2 worm cellular contexts compared by ENCODE assay signal in the genomic region with DNA sequence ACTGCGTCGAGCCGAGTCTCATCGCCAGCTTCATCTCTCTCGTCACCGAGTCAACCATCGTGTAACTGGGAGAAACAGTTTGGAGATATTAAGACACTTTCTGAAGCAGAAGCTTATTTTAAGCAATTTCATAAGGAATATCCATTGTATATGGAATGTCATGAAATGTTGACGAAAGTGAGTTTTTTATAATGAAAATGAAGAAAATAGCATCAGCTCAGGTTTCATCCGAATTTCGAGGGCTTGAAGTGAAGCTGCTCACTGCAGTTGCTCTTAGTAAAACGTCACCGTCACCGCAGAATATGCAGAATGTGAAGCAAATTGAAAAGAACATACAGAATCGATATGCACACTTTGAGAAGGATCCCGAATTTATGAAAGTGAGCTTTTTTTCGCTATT.
TF ChIP-seq lines count a peak whose summit lies in the region.

No protein-coding gene starts in this region.

TF ChIP-seq in whole organism, L4 larva, 104 proteins besides CTCF, POLR2A, EP300 and RAD21:
- no peak for TF ChIP-seq ceh-62 (tag; optimal IDR thresholded peaks at IDR 0.05; lab: Kevin White, UChicago)
- TF ChIP-seq aha-1 (tag; lab: Kevin White, UChicago), result peak; percentile 86
- TF ChIP-seq egl-43 (GFP tag; IDR thresholded peaks at IDR 0.05; lab: Robert Waterston, UW), result no peak
- peak; percentile 18 for TF ChIP-seq gei-8 (GFP tag; optimal IDR thresholded peaks at IDR 0.05; lab: Kevin White, UChicago)
- peak in 1 of 2 experiments; percentile 84 for TF ChIP-seq unc-62 (GFP tag; optimal IDR thresholded peaks at IDR 0.05 in 1 of 2; lab: Kevin White, UChicago)
- no peak for TF ChIP-seq unc-62 (tag; optimal IDR thresholded peaks at IDR 0.05; lab: Kevin White, UChicago)
- TF ChIP-seq zag-1 (tag; optimal IDR thresholded peaks at IDR 0.05; lab: Kevin White, UChicago), result no peak
- peak; percentile 10 for TF ChIP-seq sdz-12 (GFP tag; optimal IDR thresholded peaks at IDR 0.05; lab: Kevin White, UChicago)
TF ChIP-seq in whole organism, L4 larva: peak in this region for 4.

TF ChIP-seq in whole organism, young adult, 124 proteins besides CTCF, POLR2A, EP300 and RAD21:
- no peak for TF ChIP-seq F33H1.4 (GFP tag; IDR thresholded peaks at IDR 0.05; lab: Robert Waterston, UW)
- TF ChIP-seq cebp-1 (GFP tag; IDR thresholded peaks at IDR 0.05; lab: Robert Waterston, UW), result no peak
- no peak for TF ChIP-seq cebp-1 (tag; optimal IDR thresholded peaks at IDR 0.05; lab: Kevin White, UChicago)
- no peak for TF ChIP-seq unc-62 (GFP tag; optimal IDR thresholded peaks at IDR 0.05; lab: Kevin White, UChicago)
- no peak for TF ChIP-seq rec-8 (tag; optimal IDR thresholded peaks at IDR 0.05; lab: Kevin White, UChicago)
- no peak for TF ChIP-seq bed-2 (GFP tag; IDR thresholded peaks at IDR 0.05; lab: Robert Waterston, UW)
- no peak for TF ChIP-seq zim-3 (tag; optimal IDR thresholded peaks at IDR 0.05; lab: Kevin White, UChicago)
- peak; percentile 23 for TF ChIP-seq F52B5.7 (tag; optimal IDR thresholded peaks at IDR 0.05; lab: Kevin White, UChicago)
- TF ChIP-seq chd-7 (tag; optimal IDR thresholded peaks at IDR 0.05; lab: Kevin White, UChicago), result peak; percentile 46
- no peak for TF ChIP-seq hmg-1.2 (GFP tag; IDR thresholded peaks at IDR 0.05; lab: Robert Waterston, UW)
- TF ChIP-seq ztf-26 (tag; optimal IDR thresholded peaks at IDR 0.05; lab: Kevin White, UChicago), result no peak
- TF ChIP-seq dox-1 (GFP tag; IDR thresholded peaks at IDR 0.05; lab: Robert Waterston, UW), result peak; percentile 33; the same call in 1 of the 2 replicates
- no peak for TF ChIP-seq die-1 (tag; optimal IDR thresholded peaks at IDR 0.05; lab: Kevin White, UChicago)
- no peak for TF ChIP-seq unc-130 (GFP tag; optimal IDR thresholded peaks at IDR 0.05; lab: Kevin White, UChicago)
- TF ChIP-seq lsy-27 (tag; optimal IDR thresholded peaks at IDR 0.05; lab: Kevin White, UChicago; ENCODE audit: borderline replicate concordance, insufficient read depth), result no peak
- TF ChIP-seq nfya-2 (GFP tag; IDR thresholded peaks at IDR 0.05; lab: Robert Waterston, UW), result no peak
- no peak for TF ChIP-seq ceh-27 (GFP tag; optimal IDR thresholded peaks at IDR 0.05; lab: Kevin White, UChicago)
- TF ChIP-seq ekl-4 (GFP tag; IDR thresholded peaks at IDR 0.05; lab: Robert Waterston, UW), result no peak
- no peak for TF ChIP-seq ama-1 (optimal IDR thresholded peaks at IDR 0.05; lab: Kevin White, UChicago)
- TF ChIP-seq ama-1 (GFP tag; optimal IDR thresholded peaks at IDR 0.05; lab: Kevin White, UChicago), result no peak
- TF ChIP-seq pha-4 (tag; optimal IDR thresholded peaks at IDR 0.05; lab: Kevin White, UChicago), result no peak
- no peak for TF ChIP-seq ceh-91 (GFP tag; IDR thresholded peaks at IDR 0.05; lab: Robert Waterston, UW)
- TF ChIP-seq nfya-1 (tag; optimal IDR thresholded peaks at IDR 0.05; lab: Kevin White, UChicago; ENCODE audit: borderline replicate concordance, insufficient read depth), result no peak
- no peak for TF ChIP-seq ccch-3 (GFP tag; optimal IDR thresholded peaks at IDR 0.05; lab: Kevin White, UChicago)
- peak; percentile 15 for TF ChIP-seq atf-7 (tag; optimal IDR thresholded peaks at IDR 0.05; lab: Kevin White, UChicago)
- no peak for TF ChIP-seq aptf-3 (GFP tag; IDR thresholded peaks at IDR 0.05; lab: Robert Waterston, UW)
- no peak for TF ChIP-seq egl-44 (GFP tag; IDR thresholded peaks at IDR 0.05; lab: Robert Waterston, UW)
- TF ChIP-seq snpc-3.4 (tag; optimal IDR thresholded peaks at IDR 0.05; lab: Kevin White, UChicago), result no peak
- TF ChIP-seq snpc-1.1 (tag; optimal IDR thresholded peaks at IDR 0.05; lab: Kevin White, UChicago; ENCODE audit: insufficient read depth), result no peak
- no peak for TF ChIP-seq fkh-3 (tag; optimal IDR thresholded peaks at IDR 0.05; lab: Kevin White, UChicago)
- no peak for TF ChIP-seq T26A5.8 (tag; optimal IDR thresholded peaks at IDR 0.05; lab: Kevin White, UChicago)
- no peak for TF ChIP-seq bed-1 (GFP tag; IDR thresholded peaks at IDR 0.05; lab: Robert Waterston, UW)
- no peak for TF ChIP-seq madf-8 (GFP tag; conservative IDR thresholded peaks at IDR 0.05; lab: Robert Waterston, UW)
- TF ChIP-seq ceh-40 (GFP tag; IDR thresholded peaks at IDR 0.05; lab: Robert Waterston, UW), result no peak
- TF ChIP-seq Y56A3A.18 (GFP tag; IDR thresholded peaks at IDR 0.05; lab: Robert Waterston, UW), result no peak
- TF ChIP-seq zfh-2 (GFP tag; conservative IDR thresholded peaks at IDR 0.05; lab: Robert Waterston, UW), result 0 out of 2 replicates have a peak, but pooled peaks have one; percentile 35
- no peak for TF ChIP-seq ztf-28 (GFP tag; IDR thresholded peaks at IDR 0.05; lab: Robert Waterston, UW)
- TF ChIP-seq hsf-1 (GFP tag; IDR thresholded peaks at IDR 0.05; lab: Robert Waterston, UW), result 0 out of 2 replicates have a peak, but pooled peaks have one; percentile 22
- TF ChIP-seq athp-1 (tag; optimal IDR thresholded peaks at IDR 0.05; lab: Kevin White, UChicago), result no peak
- TF ChIP-seq D2030.7 (GFP tag; IDR thresholded peaks at IDR 0.05; lab: Robert Waterston, UW), result no peak
- no peak for TF ChIP-seq nhr-80 (tag; optimal IDR thresholded peaks at IDR 0.05; lab: Kevin White, UChicago)
- no peak for TF ChIP-seq egrh-3 (GFP tag; IDR thresholded peaks at IDR 0.05; lab: Robert Waterston, UW)
- no peak for TF ChIP-seq F57C9.4 (tag; optimal IDR thresholded peaks at IDR 0.05; lab: Kevin White, UChicago)
- no peak for TF ChIP-seq mxl-1 (tag; optimal IDR thresholded peaks at IDR 0.05; lab: Kevin White, UChicago)
- no peak for TF ChIP-seq attf-5 (GFP tag; optimal IDR thresholded peaks at IDR 0.05; lab: Kevin White, UChicago)
- no peak for TF ChIP-seq sea-2 (GFP tag; IDR thresholded peaks at IDR 0.05; lab: Robert Waterston, UW)
- no peak for TF ChIP-seq F39B2.1 (GFP tag; IDR thresholded peaks at IDR 0.05; lab: Robert Waterston, UW)
- no peak for TF ChIP-seq tbx-9 (tag; optimal IDR thresholded peaks at IDR 0.05; lab: Kevin White, UChicago; ENCODE audit: borderline replicate concordance)
- TF ChIP-seq nhr-90 (tag; optimal IDR thresholded peaks at IDR 0.05; lab: Kevin White, UChicago), result no peak
- no peak for TF ChIP-seq nhr-179 (tag; optimal IDR thresholded peaks at IDR 0.05; lab: Kevin White, UChicago)
- TF ChIP-seq ceh-58 (GFP tag; IDR thresholded peaks at IDR 0.05; lab: Robert Waterston, UW), result no peak
- no peak for TF ChIP-seq K11D2.4 (GFP tag; IDR thresholded peaks at IDR 0.05; lab: Robert Waterston, UW)
- no peak for TF ChIP-seq F37B4.10 (GFP tag; IDR thresholded peaks at IDR 0.05; lab: Robert Waterston, UW)
TF ChIP-seq in whole organism, young adult: peak in this region for 6.
